Fruit fly (Drosophila melanogaster): ENCODE results near the gene CG32204.

The CG32204 gene

dm6 chr3L:18950359-18950758 is 4.5 kb upstream of the CG32204 start, which contains the start of gene CG6836:
CG6836 (plus strand) TSS chr3L:18950629.
- TF ChIP-seq CG8478 (optimal IDR thresholded peaks at IDR 0.05), result no peak
- no peak for TF ChIP-seq psq (optimal IDR thresholded peaks at IDR 0.05)
- TF ChIP-seq usp (GFP tag; optimal IDR thresholded peaks at IDR 0.05), result no peak
- TF ChIP-seq pan (optimal IDR thresholded peaks at IDR 0.05), result no peak
- TF ChIP-seq EcR (GFP tag; optimal IDR thresholded peaks at IDR 0.05), result no peak
- no peak for TF ChIP-seq Dll (optimal IDR thresholded peaks at IDR 0.05)

dm6 chr3L:18949137-18949536 is 3.3 kb upstream of the CG32204 start:
- no peak for TF ChIP-seq psq (optimal IDR thresholded peaks at IDR 0.05)

- TF ChIP-seq EcR (GFP tag; optimal IDR thresholded peaks at IDR 0.05), result no peak
- no peak for TF ChIP-seq Dll (optimal IDR thresholded peaks at IDR 0.05)
- no peak for TF ChIP-seq CG8478 (optimal IDR thresholded peaks at IDR 0.05)
- no peak for TF ChIP-seq usp (GFP tag; optimal IDR thresholded peaks at IDR 0.05)
- TF ChIP-seq psq (optimal IDR thresholded peaks at IDR 0.05), result no peak
- no peak for TF ChIP-seq pan (optimal IDR thresholded peaks at IDR 0.05)
These were observed 1.1 kb upstream of the CG32204 start for dm6 chr3L:18946956-18947355.

dm6 chr3L:18924790-18925189 is 21.0 kb downstream of the CG32204 start, which contains the start of gene CG43049:
CG43049 (plus strand) TSS chr3L:18925090.
- no peak for TF ChIP-seq usp (GFP tag; optimal IDR thresholded peaks at IDR 0.05)
- TF ChIP-seq psq (optimal IDR thresholded peaks at IDR 0.05), result no peak
- TF ChIP-seq EcR (GFP tag; optimal IDR thresholded peaks at IDR 0.05), result no peak
- no peak for TF ChIP-seq Dll (optimal IDR thresholded peaks at IDR 0.05)
- TF ChIP-seq pan (optimal IDR thresholded peaks at IDR 0.05), result no peak
- no peak for TF ChIP-seq CG8478 (optimal IDR thresholded peaks at IDR 0.05)

- TF ChIP-seq EcR (GFP tag; optimal IDR thresholded peaks at IDR 0.05), result no peak
- no peak for TF ChIP-seq Dll (optimal IDR thresholded peaks at IDR 0.05)
- no peak for TF ChIP-seq usp (GFP tag; optimal IDR thresholded peaks at IDR 0.05)
- TF ChIP-seq psq (optimal IDR thresholded peaks at IDR 0.05), result no peak
- TF ChIP-seq pan (optimal IDR thresholded peaks at IDR 0.05), result no peak
- no peak for TF ChIP-seq CG8478 (optimal IDR thresholded peaks at IDR 0.05)
These were observed 23.8 kb downstream of the CG32204 start, which contains the start of gene CG3819 for dm6 chr3L:18922086-18922485. CG3819 (minus strand) TSS chr3L:18922108.

- no peak for TF ChIP-seq Dll (optimal IDR thresholded peaks at IDR 0.05)
- TF ChIP-seq usp (GFP tag; optimal IDR thresholded peaks at IDR 0.05), result no peak
- TF ChIP-seq EcR (GFP tag; optimal IDR thresholded peaks at IDR 0.05), result no peak
- TF ChIP-seq psq (optimal IDR thresholded peaks at IDR 0.05), result no peak
- TF ChIP-seq CG8478 (optimal IDR thresholded peaks at IDR 0.05), result no peak
- no peak for TF ChIP-seq pan (optimal IDR thresholded peaks at IDR 0.05)
These were observed 25.6 kb downstream of the CG32204 start, which contains the start of gene CG18223 for dm6 chr3L:18920219-18920618. CG18223 (minus strand) TSS chr3L:18920319.

- TF ChIP-seq Dll (optimal IDR thresholded peaks at IDR 0.05) (no peak), usp (GFP tag; optimal IDR thresholded peaks at IDR 0.05) (no peak), EcR (GFP tag; optimal IDR thresholded peaks at IDR 0.05) (no peak), pan (optimal IDR thresholded peaks at IDR 0.05) (no peak), CG8478 (optimal IDR thresholded peaks at IDR 0.05) (no peak), psq (optimal IDR thresholded peaks at IDR 0.05) (no peak)
These were observed 28.6 kb downstream of the CG32204 start, which contains the start of gene CG6839 for dm6 chr3L:18917281-18917680. CG6839 (plus strand) TSS chr3L:18917581.

- no peak for TF ChIP-seq EcR (GFP tag; optimal IDR thresholded peaks at IDR 0.05)
- no peak for TF ChIP-seq psq (optimal IDR thresholded peaks at IDR 0.05)
- no peak for TF ChIP-seq pan (optimal IDR thresholded peaks at IDR 0.05)
- no peak for TF ChIP-seq Dll (optimal IDR thresholded peaks at IDR 0.05)
- TF ChIP-seq usp (GFP tag; optimal IDR thresholded peaks at IDR 0.05), result no peak
- TF ChIP-seq CG8478 (optimal IDR thresholded peaks at IDR 0.05), result no peak
These were observed 29.4 kb downstream of the CG32204 start for dm6 chr3L:18916466-18916865.

dm6 chr3L:18914100-18914683 is 31.6 kb downstream of the CG32204 start, which contains the start of gene COX6AL2:
COX6AL2 (minus strand) TSS chr3L:18914150.
- TF ChIP-seq Dll (optimal IDR thresholded peaks at IDR 0.05), result no peak
- TF ChIP-seq pan (optimal IDR thresholded peaks at IDR 0.05), result no peak
- no peak for TF ChIP-seq CG8478 (optimal IDR thresholded peaks at IDR 0.05)
- no peak for TF ChIP-seq psq (optimal IDR thresholded peaks at IDR 0.05)
- TF ChIP-seq usp (GFP tag; optimal IDR thresholded peaks at IDR 0.05), result no peak
- no peak for TF ChIP-seq EcR (GFP tag; optimal IDR thresholded peaks at IDR 0.05)

- no peak for TF ChIP-seq psq (optimal IDR thresholded peaks at IDR 0.05)
- TF ChIP-seq EcR (GFP tag; optimal IDR thresholded peaks at IDR 0.05), result no peak
These were observed 34.8 kb downstream of the CG32204 start, which contains the start of gene Ir75d for dm6 chr3L:18911082-18911481. Ir75d (minus strand) TSS chr3L:18911182.

dm6 chr3L:18904772-18905601 is 40.9 kb downstream of the CG32204 start, which contains the start of the genes CSN1b and Prp6:
CSN1b (minus strand) TSS chr3L:18904930.
Prp6 (plus strand) TSS chr3L:18905372.
- no peak for TF ChIP-seq EcR (GFP tag; optimal IDR thresholded peaks at IDR 0.05)
- no peak for TF ChIP-seq CG8478 (optimal IDR thresholded peaks at IDR 0.05)
- no peak for TF ChIP-seq Dll (optimal IDR thresholded peaks at IDR 0.05)

dm6 chr3L:18901411-18901810 is 44.4 kb downstream of the CG32204 start, which contains the start of the genes arx and CG6843:
arx (minus strand) TSS chr3L:18901554.
CG6843 (plus strand) TSS chr3L:18901594.
- TF ChIP-seq pan (optimal IDR thresholded peaks at IDR 0.05) (no peak), CG8478 (optimal IDR thresholded peaks at IDR 0.05) (no peak), EcR (GFP tag; optimal IDR thresholded peaks at IDR 0.05) (no peak), psq (optimal IDR thresholded peaks at IDR 0.05) (no peak), usp (GFP tag; optimal IDR thresholded peaks at IDR 0.05) (no peak), Dll (optimal IDR thresholded peaks at IDR 0.05) (no peak)

Measured in whole organism.